Worm (Caenorhabditis elegans) whole organism, L1 larva: ENCODE measurements around the gene F59E11.7.

Experiments used
- Y116A8C.19 ChIP-seq: sonication (generic microtip); optimal IDR thresholded peaks from 2 replicates; lab custom pipeline; 2016; ENCODE audit warnings: missing compliant biosample characterization, missing genetic modification characterization, borderline replicate concordance
- ama-1 ChIP-seq: fragments of 150-350 bp; optimal IDR thresholded peaks from 2 replicates; lab custom pipeline; 2014
- nhr-77 ChIP-seq: fragments of 150-350 bp; optimal IDR thresholded peaks from 2 replicates; lab custom pipeline; 2014; ENCODE audit warnings: missing biosample characterization, missing genetic modification characterization

- TF ChIP-seq ama-1 (lab: Kevin White, UChicago): no peak
- TF ChIP-seq Y116A8C.19: no peak
- no peak for TF ChIP-seq nhr-77 (tag; lab: Kevin White, UChicago)
Observed at ce11 chrV:8956387-8957095, 33.5 kb upstream of the F59E11.7 start, which contains the start of gene ttc-17.
